Worm (Caenorhabditis elegans) whole organism, L1 larva: ENCODE results near the gene bgnt-1.5.
A peak's percentile ranks its signal among the peaks of the same experiment; 100 is the strongest.

Experiments used
- C04F5.9 ChIP-seq: sonication (generic microtip); optimal IDR thresholded peaks from 2 replicates; lab custom pipeline; 2016; ENCODE audit warnings: missing genetic modification characterization, missing compliant biosample characterization
- ama-1 ChIP-seq: fragments of 150-350 bp; optimal IDR thresholded peaks from 2 replicates; lab custom pipeline; 2014
- ceh-63 ChIP-seq: fragments of 200-800 bp; sonication (Bioruptor generic); optimal IDR thresholded peaks from 2 replicates; lab custom pipeline; 2018; ENCODE audit warnings: mild to moderate bottlenecking, missing genetic modification characterization, missing compliant biosample characterization
- ceh-88 ChIP-seq: fragments of 200-800 bp; sonication (Bioruptor generic); IDR thresholded peaks from 2 replicates; pipeline ENCODE4 v1.3.6; 2022; ENCODE audit warnings: missing genetic modification characterization, missing compliant biosample characterization
- dsc-1 ChIP-seq: sonication (generic microtip); optimal IDR thresholded peaks from 2 replicates; lab custom pipeline; 2016; ENCODE audit warnings: mild to moderate bottlenecking, missing genetic modification characterization, missing compliant biosample characterization
- efl-1 ChIP-seq, 4 experiments: fragments of 150-350 bp; optimal IDR thresholded peaks in 3 of 4; peaks in 1 of 4; 1 replicate in 1 of 4; 2 replicates in 3 of 4; lab custom pipeline; 2014; ENCODE audit warnings: missing biosample characterization in 2 of 4, missing genetic modification characterization in 2 of 4, missing genetic modification reagents in 2 of 4
- fkh-8 ChIP-seq: sonication (generic microtip); optimal IDR thresholded peaks from 2 replicates; lab custom pipeline; 2016; ENCODE audit warnings: mild to moderate bottlenecking, missing genetic modification characterization, missing compliant biosample characterization
- nhr-11 ChIP-seq: fragments of 150-350 bp; optimal IDR thresholded peaks from 2 replicates; lab custom pipeline; 2014; ENCODE audit warnings: missing biosample characterization, missing genetic modification characterization
- nhr-237 ChIP-seq: fragments of 150-350 bp; optimal IDR thresholded peaks from 2 replicates; lab custom pipeline; 2014; ENCODE audit warnings: missing biosample characterization, missing genetic modification characterization
- nhr-47 ChIP-seq: sonication (generic microtip); optimal IDR thresholded peaks from 2 replicates; lab custom pipeline; 2016; ENCODE audit warnings: mild to moderate bottlenecking, missing genetic modification characterization, moderate library complexity, missing compliant biosample characterization
- nhr-71 ChIP-seq: sonication (generic microtip); optimal IDR thresholded peaks from 2 replicates; lab custom pipeline; 2016; ENCODE audit warnings: mild to moderate bottlenecking, missing genetic modification characterization, moderate library complexity, missing compliant biosample characterization
- pax-3 ChIP-seq: fragments of 200-800 bp; sonication (Bioruptor generic); optimal IDR thresholded peaks from 2 replicates; lab custom pipeline; 2018; ENCODE audit warnings: mild to moderate bottlenecking, missing genetic modification characterization, moderate library complexity, missing compliant biosample characterization
- pqm-1 ChIP-seq: sonication (generic microtip); optimal IDR thresholded peaks from 3 replicates; lab custom pipeline; 2017; ENCODE audit warnings: missing biosample characterization, missing genetic modification characterization
- sox-4 ChIP-seq: sonication (generic microtip); optimal IDR thresholded peaks from 2 replicates; lab custom pipeline; 2016; ENCODE audit warnings: missing genetic modification characterization, missing compliant biosample characterization
- sptf-1 ChIP-seq: fragments of 150-350 bp; optimal IDR thresholded peaks from 2 replicates; lab custom pipeline; 2014; ENCODE audit warnings: missing biosample characterization, missing genetic modification characterization
- vab-15 ChIP-seq: sonication (generic microtip); optimal IDR thresholded peaks from 2 replicates; lab custom pipeline; 2017; ENCODE audit warnings: missing genotype, mild to moderate bottlenecking, missing genetic modification characterization, missing compliant biosample characterization
- zag-1 ChIP-seq: fragments of 150-350 bp; optimal IDR thresholded peaks from 2 replicates; lab custom pipeline; 2014; ENCODE audit warnings: missing biosample characterization, missing genetic modification characterization

bgnt-1.5 gene

ce11 chrX:13189861-13190260, 42.3 kb downstream of the bgnt-1.5 start, which contains the start of gene cwp-5:
Gene cwp-5 (minus strand): TSS chrX:13189961.
- TF ChIP-seq sptf-1 (tag; lab: Kevin White, UChicago) (no peak), nhr-237 (tag; lab: Kevin White, UChicago) (no peak), ceh-88 (GFP tag; lab: Robert Waterston, UW) (no peak), pqm-1 (tag; lab: Kevin White, UChicago) (no peak), vab-15 (tag; lab: Kevin White, UChicago) (no peak)

DNA sequence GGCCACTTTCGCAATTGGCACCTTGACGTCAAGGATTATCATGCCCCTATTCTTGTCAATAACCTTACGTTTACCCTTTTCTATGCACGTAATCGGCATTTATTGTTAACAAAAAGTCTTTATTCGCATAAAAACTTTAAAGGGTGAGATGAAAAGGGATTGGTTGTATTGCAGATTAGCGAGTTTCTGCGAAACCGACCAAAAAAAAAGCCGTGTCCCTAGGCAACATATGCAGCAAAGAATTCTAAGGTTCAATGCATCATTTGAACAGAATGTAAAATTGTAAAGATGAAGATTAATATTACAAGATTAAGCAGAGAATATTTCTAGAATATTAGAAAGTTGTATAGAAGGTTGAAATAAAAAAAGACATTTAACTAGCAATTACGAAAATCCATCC, 50.1 kb downstream of the bgnt-1.5 start:
- TF ChIP-seq nhr-71 (tag; lab: Kevin White, UChicago) (no peak), ama-1 (lab: Kevin White, UChicago) (no peak), fkh-8 (tag; lab: Kevin White, UChicago) (peak; percentile 38), nhr-11 (tag; lab: Kevin White, UChicago) (peak; percentile 28), efl-1 (optimal IDR thresholded peaks at IDR 0.05; lab: Kevin White, UChicago) (no peak), efl-1 (GFP tag; optimal IDR thresholded peaks at IDR 0.05 in 1 of 2; lab: Kevin White, UChicago) (peak in 1 of 2 experiments; percentile 69), C04F5.9 (no peak), pax-3 (tag; lab: Kevin White, UChicago) (peak; percentile 84), nhr-47 (peak; percentile 17), zag-1 (tag; lab: Kevin White, UChicago) (no peak), ceh-63 (GFP tag; lab: Kevin White, UChicago) (no peak), sox-4 (tag; lab: Kevin White, UChicago) (peak; percentile 72), dsc-1 (tag; lab: Kevin White, UChicago) (peak; percentile 90)
